Worm (Caenorhabditis elegans): ENCODE measurements around the gene F13A2.2.

- TF ChIP-seq lin-13 (tag; optimal IDR thresholded peaks at IDR 0.05) (no peak), nhr-237 (tag; optimal IDR thresholded peaks at IDR 0.05) (no peak), ceh-43 (GFP tag; optimal IDR thresholded peaks at IDR 0.05) (no peak), blmp-1 (tag; optimal IDR thresholded peaks at IDR 0.05) (no peak), unc-62 (GFP tag; optimal IDR thresholded peaks at IDR 0.05) (no peak), elt-3 (tag; optimal IDR thresholded peaks at IDR 0.05) (no peak), ceh-39 (tag; optimal IDR thresholded peaks at IDR 0.05) (no peak), nhr-12 (tag; optimal IDR thresholded peaks at IDR 0.05) (no peak), ham-2 (GFP tag; optimal IDR thresholded peaks at IDR 0.05) (no peak), tbx-8 (GFP tag; optimal IDR thresholded peaks at IDR 0.05) (no peak), ces-1 (GFP tag; optimal IDR thresholded peaks at IDR 0.05) (no peak), M03D4.4 (tag; optimal IDR thresholded peaks at IDR 0.05) (no peak)
Measured at ce11 chrV:4341208-4341607, 43.2 kb downstream of the F13A2.2 start, which contains the start of gene glrx-3.
